Comparison of ENCODE assay signal across 5 worm cellular contexts in genomic region chrII:11486698-11487234, ce11.
TF ChIP-seq lines count a peak whose summit lies in the region.

TSS of gene ttr-18 (minus strand) at chrII:11486748.

TF ChIP-seq in whole organism, L1 larva, 84 proteins besides CTCF, POLR2A, EP300 and RAD21:
- TF ChIP-seq lin-14 (GFP tag; optimal IDR thresholded peaks at IDR 0.05; lab: Kevin White, UChicago) = peak; percentile 58
- peak; percentile 77 for TF ChIP-seq nhr-85 (tag; lab: Kevin White, UChicago)
- TF ChIP-seq sptf-1 (tag; optimal IDR thresholded peaks at IDR 0.05; lab: Kevin White, UChicago) = no peak
- TF ChIP-seq fos-1 (tag; optimal IDR thresholded peaks at IDR 0.05; lab: Kevin White, UChicago) = no peak
- no peak for TF ChIP-seq unc-86 (tag; optimal IDR thresholded peaks at IDR 0.05; lab: Kevin White, UChicago)
- TF ChIP-seq nhr-90 (tag; optimal IDR thresholded peaks at IDR 0.05; lab: Kevin White, UChicago; ENCODE audit: poor library complexity) = peak; percentile 16
- no peak for TF ChIP-seq ceh-90 (tag; optimal IDR thresholded peaks at IDR 0.05; lab: Kevin White, UChicago)
- TF ChIP-seq lin-13 (GFP tag; optimal IDR thresholded peaks at IDR 0.05; lab: Kevin White, UChicago) = no peak
- TF ChIP-seq nhr-20 (tag; optimal IDR thresholded peaks at IDR 0.05; lab: Kevin White, UChicago) = peak; percentile 28
- TF ChIP-seq nhr-84 (tag; optimal IDR thresholded peaks at IDR 0.05; lab: Kevin White, UChicago) = no peak
- TF ChIP-seq blmp-1 (tag; optimal IDR thresholded peaks at IDR 0.05; lab: Kevin White, UChicago) = peak; percentile 9
- peak; percentile 39 for TF ChIP-seq snu-23 (GFP tag; optimal IDR thresholded peaks at IDR 0.05; lab: Kevin White, UChicago)
- TF ChIP-seq elt-3 (tag; optimal IDR thresholded peaks at IDR 0.05; lab: Kevin White, UChicago) = peak in 1 of 6 experiments; percentile 40

TF ChIP-seq in whole organism, L2 larva, 48 proteins besides CTCF, POLR2A, EP300 and RAD21:
- TF ChIP-seq nhr-21 (tag; optimal IDR thresholded peaks at IDR 0.05; lab: Kevin White, UChicago) (no peak), sem-4 (tag; optimal IDR thresholded peaks at IDR 0.05; lab: Kevin White, UChicago) (no peak), blmp-1 (tag; optimal IDR thresholded peaks at IDR 0.05; lab: Kevin White, UChicago; ENCODE audit: insufficient read depth) (no peak), nhr-25 (tag; optimal IDR thresholded peaks at IDR 0.05; lab: Kevin White, UChicago) (peak; percentile 19), sma-3 (GFP tag; optimal IDR thresholded peaks at IDR 0.05; lab: Kevin White, UChicago) (peak; percentile 13), nhr-237 (tag; optimal IDR thresholded peaks at IDR 0.05; lab: Kevin White, UChicago) (no peak)

TF ChIP-seq in whole organism, L3 larva, 47 proteins besides CTCF, POLR2A, EP300 and RAD21:
- TF ChIP-seq nhr-25 (tag; optimal IDR thresholded peaks at IDR 0.05; lab: Kevin White, UChicago) (peak; percentile 37), fos-1 (tag; optimal IDR thresholded peaks at IDR 0.05; lab: Kevin White, UChicago) (no peak), nhr-23 (tag; optimal IDR thresholded peaks at IDR 0.05; lab: Kevin White, UChicago) (peak; percentile 4), zag-1 (tag; optimal IDR thresholded peaks at IDR 0.05; lab: Kevin White, UChicago) (no peak), egl-27 (tag; optimal IDR thresholded peaks at IDR 0.05; lab: Kevin White, UChicago) (peak; percentile 12)

TF ChIP-seq in whole organism, L4 larva, 104 proteins besides CTCF, POLR2A, EP300 and RAD21:
- TF ChIP-seq dve-1 (tag; optimal IDR thresholded peaks at IDR 0.05; lab: Kevin White, UChicago; ENCODE audit: insufficient read depth) (peak; percentile 12), php-3 (GFP tag; IDR thresholded peaks at IDR 0.05; lab: Robert Waterston, UW) (no peak), mxl-3 (GFP tag; optimal IDR thresholded peaks at IDR 0.05; lab: Kevin White, UChicago) (no peak)
TF ChIP-seq in whole organism, L4 larva: peak in this region for 1.

TF ChIP-seq in whole organism, young adult, 124 proteins besides CTCF, POLR2A, EP300 and RAD21:
- TF ChIP-seq hmg-1.2 (GFP tag; IDR thresholded peaks at IDR 0.05; lab: Robert Waterston, UW) (peak; percentile 47; the same call in 1 of the 2 replicates), atf-7 (tag; optimal IDR thresholded peaks at IDR 0.05; lab: Kevin White, UChicago) (no peak)
TF ChIP-seq in whole organism, young adult: peak in this region for 1.
